Fruit fly (Drosophila melanogaster): ENCODE results near the gene ppk27.

Gene ppk27

dm6 chr3L:3770823-3771222, 15.8 kb upstream of the ppk27 start (continued):
- TF ChIP-seq Hr4 (GFP tag; optimal IDR thresholded peaks at IDR 0.05) (peak; percentile 72), CG3032 (tag; optimal IDR thresholded peaks at IDR 0.05) (no peak), topi (GFP tag; optimal IDR thresholded peaks at IDR 0.05) (peak; percentile 25), CG7368 (GFP tag; optimal IDR thresholded peaks at IDR 0.05) (no peak)

DNA sequence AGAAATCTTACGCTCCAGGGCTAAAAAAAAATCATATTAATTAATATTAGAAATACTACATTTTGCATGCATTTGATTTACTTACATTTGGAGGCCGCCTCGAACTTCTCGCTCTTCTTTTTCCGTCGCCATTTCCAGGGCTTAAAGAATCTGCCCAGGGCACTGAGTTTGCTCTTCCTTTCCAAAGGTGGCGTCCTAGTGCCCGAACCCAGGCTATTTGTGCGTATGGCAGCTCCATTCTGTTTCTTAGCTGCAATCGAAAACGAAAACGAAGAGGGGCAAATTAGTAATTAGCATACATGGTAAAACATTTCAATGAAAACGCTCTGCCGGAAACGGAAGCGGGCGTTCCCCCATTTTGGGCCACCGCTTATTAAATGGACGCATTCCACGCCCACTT, 14.2 kb upstream of the ppk27 start:
- TF ChIP-seq Hr4 (GFP tag; optimal IDR thresholded peaks at IDR 0.05), result no peak
- TF ChIP-seq Eip78C (GFP tag), result no peak
- TF ChIP-seq CG8319 (GFP tag; optimal IDR thresholded peaks at IDR 0.05), result no peak
- TF ChIP-seq CG6792 (GFP tag; optimal IDR thresholded peaks at IDR 0.05), result no peak
- no peak for TF ChIP-seq pdm3 (GFP tag; optimal IDR thresholded peaks at IDR 0.05)
- no peak for TF ChIP-seq CG15336 (GFP tag; IDR thresholded peaks at IDR 0.05)
- TF ChIP-seq CG10669 (GFP tag; optimal IDR thresholded peaks at IDR 0.05), result no peak
- no peak for TF ChIP-seq CG1621 (tag; optimal IDR thresholded peaks at IDR 0.05)

dm6 chr3L:3767825-3768224, 12.8 kb upstream of the ppk27 start:
- peak; percentile 14 for TF ChIP-seq fd59A (GFP tag; optimal IDR thresholded peaks at IDR 0.05)
- peak; percentile 35; the same call in 1 of the 3 replicates for TF ChIP-seq CG6163 (GFP tag; IDR thresholded peaks at IDR 0.05)
- peak; percentile 42 for TF ChIP-seq CG31627 (GFP tag; optimal IDR thresholded peaks at IDR 0.05)
- TF ChIP-seq Hr4 (GFP tag; optimal IDR thresholded peaks at IDR 0.05), result peak; percentile 43
- no peak for TF ChIP-seq CG3032 (tag; optimal IDR thresholded peaks at IDR 0.05)
- no peak for TF ChIP-seq salr (GFP tag; optimal IDR thresholded peaks at IDR 0.05)
- TF ChIP-seq CG3919 (GFP tag; optimal IDR thresholded peaks at IDR 0.05), result peak; percentile 27
- no peak for TF ChIP-seq CG1621 (tag; optimal IDR thresholded peaks at IDR 0.05)
- peak; percentile 49 for TF ChIP-seq Sox102F (GFP tag; optimal IDR thresholded peaks at IDR 0.05)
- TF ChIP-seq vri (GFP tag; optimal IDR thresholded peaks at IDR 0.05), result peak; percentile 56
- peak; percentile 60 for TF ChIP-seq esn (GFP tag; optimal IDR thresholded peaks at IDR 0.05)
- no peak for TF ChIP-seq spab (GFP tag; optimal IDR thresholded peaks at IDR 0.05)
- peak; percentile 36 for TF ChIP-seq dac (GFP tag; optimal IDR thresholded peaks at IDR 0.05)
- peak; percentile 82 for TF ChIP-seq Eip78C (GFP tag)
- no peak for TF ChIP-seq CG11762 (GFP tag; optimal IDR thresholded peaks at IDR 0.05; ENCODE audit: insufficient read depth)
- TF ChIP-seq Ets21C (GFP tag; optimal IDR thresholded peaks at IDR 0.05), result peak; percentile 2
- TF ChIP-seq Sox14 (GFP tag; optimal IDR thresholded peaks at IDR 0.05), result peak; percentile 32
- peak; percentile 13 for TF ChIP-seq CG6792 (GFP tag; optimal IDR thresholded peaks at IDR 0.05)
- peak; percentile 33 for TF ChIP-seq Smox (GFP tag; optimal IDR thresholded peaks at IDR 0.05)
- no peak for TF ChIP-seq CG10631 (GFP tag; optimal IDR thresholded peaks at IDR 0.05)
- TF ChIP-seq acj6 (GFP tag; optimal IDR thresholded peaks at IDR 0.05), result peak; percentile 18
- no peak for TF ChIP-seq Sox15 (GFP tag; optimal IDR thresholded peaks at IDR 0.05)
- TF ChIP-seq Lpt (GFP tag; optimal IDR thresholded peaks at IDR 0.05), result no peak
- peak; percentile 5 for TF ChIP-seq CG32006 (GFP tag; optimal IDR thresholded peaks at IDR 0.05)
- TF ChIP-seq CG34406 (GFP tag; optimal IDR thresholded peaks at IDR 0.05), result peak; percentile 5
- TF ChIP-seq cyc (GFP tag; optimal IDR thresholded peaks at IDR 0.05), result peak; percentile 25
- no peak for TF ChIP-seq Blimp-1 (GFP tag; optimal IDR thresholded peaks at IDR 0.05)
- no peak for TF ChIP-seq CG6808 (GFP tag; optimal IDR thresholded peaks at IDR 0.05)
- peak in 1 of 2 experiments; percentile 11 for TF ChIP-seq ss (GFP tag; optimal IDR thresholded peaks at IDR 0.05)
- peak; percentile 71 for TF ChIP-seq svp (GFP tag)
- peak; percentile 39 for TF ChIP-seq Hr39 (GFP tag; optimal IDR thresholded peaks at IDR 0.05)
- TF ChIP-seq eg (GFP tag; IDR thresholded peaks at IDR 0.05), result 0 out of 3 replicates have a peak, but pooled peaks have one; percentile 10
- TF ChIP-seq CG7368 (GFP tag; optimal IDR thresholded peaks at IDR 0.05), result no peak
- TF ChIP-seq Met (GFP tag; optimal IDR thresholded peaks at IDR 0.05), result peak; percentile 61
- TF ChIP-seq CG11294 (GFP tag; IDR thresholded peaks at IDR 0.05), result no peak
- TF ChIP-seq CG15336 (GFP tag; IDR thresholded peaks at IDR 0.05), result no peak
- peak; percentile 40 for TF ChIP-seq Eip75B (GFP tag; optimal IDR thresholded peaks at IDR 0.05)
- TF ChIP-seq OdsH (GFP tag; optimal IDR thresholded peaks at IDR 0.05), result peak; percentile 57
- peak; percentile 61 for TF ChIP-seq lz (GFP tag; optimal IDR thresholded peaks at IDR 0.05)
- TF ChIP-seq CG9139 (GFP tag; optimal IDR thresholded peaks at IDR 0.05), result no peak
- TF ChIP-seq pdm3 (GFP tag; optimal IDR thresholded peaks at IDR 0.05), result peak; percentile 56
- TF ChIP-seq CG16779 (tag; optimal IDR thresholded peaks at IDR 0.05), result no peak
- TF ChIP-seq net (GFP tag; optimal IDR thresholded peaks at IDR 0.05), result no peak
- no peak for TF ChIP-seq CG8119 (GFP tag; IDR thresholded peaks at IDR 0.05)

All from whole organism, prepupa.